Worm (Caenorhabditis elegans): ENCODE data around the gene fbxb-105.

- TF ChIP-seq F57A8.1 (GFP tag; optimal IDR thresholded peaks at IDR 0.05), result no peak
- TF ChIP-seq gei-17 (GFP tag; optimal IDR thresholded peaks at IDR 0.05), result no peak
- TF ChIP-seq unc-62 (GFP tag; optimal IDR thresholded peaks at IDR 0.05), result no peak
- TF ChIP-seq lsy-27 (tag; optimal IDR thresholded peaks at IDR 0.05; ENCODE audit: borderline replicate concordance, insufficient read depth), result no peak
- TF ChIP-seq dpff-1 (tag; optimal IDR thresholded peaks at IDR 0.05), result no peak
- no peak for TF ChIP-seq K12H6.12 (tag; optimal IDR thresholded peaks at IDR 0.05)
- no peak for TF ChIP-seq ztf-25 (GFP tag; IDR thresholded peaks at IDR 0.05)
- no peak for TF ChIP-seq ama-1 (optimal IDR thresholded peaks at IDR 0.05)
- TF ChIP-seq ama-1 (GFP tag; optimal IDR thresholded peaks at IDR 0.05), result no peak
- no peak for TF ChIP-seq egrh-3 (GFP tag; IDR thresholded peaks at IDR 0.05)
- TF ChIP-seq ets-4 (GFP tag; optimal IDR thresholded peaks at IDR 0.05), result no peak
- TF ChIP-seq ztf-28 (GFP tag; IDR thresholded peaks at IDR 0.05), result no peak
Observed at ce11 chrII:2769021-2769420, 1.7 kb downstream of the fbxb-105 start, which contains the start of gene F08D12.7.
